Fruit fly (Drosophila melanogaster) whole organism, pupa: ENCODE results near the gene Eo.

ENCODE experiments used
- CG10348 ChIP-seq: fragments of 200-800 bp; sonication (Bioruptor generic); IDR thresholded peaks from 2 replicates; pipeline ENCODE4 v1.3.6; 2022; ENCODE audit warnings: missing biosample characterization, missing genetic modification characterization
- CG12605 ChIP-seq: fragments of 200-800 bp; sonication (Bioruptor generic); IDR thresholded peaks from 2 replicates; pipeline ENCODE4 v1.3.6; 2022; ENCODE audit warnings: missing biosample characterization, missing genetic modification characterization
- CG13204 ChIP-seq: fragments of 200-800 bp; sonication (Bioruptor generic); optimal IDR thresholded peaks from 2 replicates; lab custom pipeline; 2018; ENCODE audit warnings: missing biosample characterization, mild to moderate bottlenecking, missing genetic modification characterization, moderate library complexity
- CG14655 ChIP-seq: fragments of 200-800 bp; sonication (Bioruptor generic); optimal IDR thresholded peaks from 3 replicates; lab custom pipeline; 2017; ENCODE audit warnings: mild to moderate bottlenecking, missing biosample characterization, missing genetic modification reagents, missing genetic modification characterization
- CG15710 ChIP-seq: fragments of 200-800 bp; sonication (Bioruptor generic); optimal IDR thresholded peaks from 2 replicates; lab custom pipeline; 2018; ENCODE audit warnings: missing biosample characterization, mild to moderate bottlenecking, missing genetic modification characterization, moderate library complexity
- CG17806 ChIP-seq: fragments of 200-800 bp; sonication (Bioruptor generic); optimal IDR thresholded peaks from 2 replicates; lab custom pipeline; 2018; ENCODE audit warnings: missing biosample characterization, mild to moderate bottlenecking, missing genetic modification characterization, moderate library complexity
- CG32121 ChIP-seq: fragments of 200-800 bp; sonication (Bioruptor generic); IDR thresholded peaks from 2 replicates; pipeline ENCODE4 v1.3.6; 2022; ENCODE audit warnings: missing biosample characterization, missing genetic modification characterization
- CG34367 ChIP-seq: fragments of 200-800 bp; sonication (Bioruptor generic); optimal IDR thresholded peaks from 2 replicates; lab custom pipeline; 2018; ENCODE audit warnings: missing biosample characterization, mild to moderate bottlenecking, missing genetic modification characterization
- CG4496 ChIP-seq: fragments of 200-800 bp; sonication (Bioruptor generic); IDR thresholded peaks from 3 replicates; pipeline ENCODE4 v1.3.6; 2022; ENCODE audit warnings: missing biosample characterization, missing genetic modification characterization
- CG8159 ChIP-seq: fragments of 200-800 bp; sonication (Bioruptor generic); optimal IDR thresholded peaks from 3 replicates; lab custom pipeline; 2018; ENCODE audit warnings: missing biosample characterization, mild to moderate bottlenecking, missing genetic modification characterization, moderate library complexity
- CG8301 ChIP-seq: fragments of 200-800 bp; sonication (Bioruptor generic); optimal IDR thresholded peaks from 2 replicates; lab custom pipeline; 2018; ENCODE audit warnings: missing biosample characterization, mild to moderate bottlenecking, missing genetic modification characterization
- CG9948 ChIP-seq: fragments of 200-800 bp; sonication (Bioruptor generic); optimal IDR thresholded peaks from 2 replicates; lab custom pipeline; 2018; ENCODE audit warnings: missing biosample characterization, mild to moderate bottlenecking, missing genetic modification characterization, moderate library complexity
- D1 ChIP-seq: fragments of 200-800 bp; sonication (Bioruptor generic); optimal IDR thresholded peaks from 2 replicates; lab custom pipeline; 2018; ENCODE audit warnings: missing biosample characterization, mild to moderate bottlenecking, missing genetic modification characterization, moderate library complexity
- EcR ChIP-seq: fragments of 200-800 bp; sonication (Bioruptor generic); optimal IDR thresholded peaks from 3 replicates; lab custom pipeline; 2019; ENCODE audit warnings: missing biosample characterization, missing genetic modification characterization, mild to moderate bottlenecking, moderate library complexity, missing genetic modification reagents
- Ets98B ChIP-seq: fragments of 200-800 bp; sonication (Bioruptor generic); IDR thresholded peaks from 2 replicates; pipeline ENCODE4 v1.3.6; 2022; ENCODE audit warnings: missing biosample characterization, missing genetic modification characterization
- Pif1A ChIP-seq: fragments of 200-800 bp; sonication (Bioruptor generic); optimal IDR thresholded peaks from 3 replicates; lab custom pipeline; 2016; ENCODE audit warnings: missing biosample characterization, missing genetic modification characterization
- Pif1B ChIP-seq: fragments of 200-800 bp; sonication (Bioruptor generic); optimal IDR thresholded peaks from 3 replicates; lab custom pipeline; 2016; ENCODE audit warnings: missing biosample characterization, missing genetic modification characterization
- Snoo ChIP-seq: fragments of 200-800 bp; sonication (Bioruptor generic); optimal IDR thresholded peaks from 3 replicates; lab custom pipeline; 2017; ENCODE audit warnings: missing biosample characterization, mild to moderate bottlenecking, missing genetic modification characterization, inconsistent platforms
- fd96Ca ChIP-seq: fragments of 200-800 bp; sonication (Bioruptor generic); IDR thresholded peaks from 3 replicates; pipeline ENCODE4 v1.3.6; 2022; ENCODE audit warnings: missing biosample characterization, missing genetic modification characterization
- gl ChIP-seq: fragments of 200-800 bp; sonication (Bioruptor generic); optimal IDR thresholded peaks from 2 replicates; lab custom pipeline; 2018; ENCODE audit warnings: missing biosample characterization, mild to moderate bottlenecking, missing genetic modification characterization
- rn ChIP-seq: fragments of 200-800 bp; sonication (Bioruptor generic); IDR thresholded peaks from 2 replicates; pipeline ENCODE4 v1.3.6; 2022; ENCODE audit warnings: missing biosample characterization, missing genetic modification characterization

Eo gene

DNA sequence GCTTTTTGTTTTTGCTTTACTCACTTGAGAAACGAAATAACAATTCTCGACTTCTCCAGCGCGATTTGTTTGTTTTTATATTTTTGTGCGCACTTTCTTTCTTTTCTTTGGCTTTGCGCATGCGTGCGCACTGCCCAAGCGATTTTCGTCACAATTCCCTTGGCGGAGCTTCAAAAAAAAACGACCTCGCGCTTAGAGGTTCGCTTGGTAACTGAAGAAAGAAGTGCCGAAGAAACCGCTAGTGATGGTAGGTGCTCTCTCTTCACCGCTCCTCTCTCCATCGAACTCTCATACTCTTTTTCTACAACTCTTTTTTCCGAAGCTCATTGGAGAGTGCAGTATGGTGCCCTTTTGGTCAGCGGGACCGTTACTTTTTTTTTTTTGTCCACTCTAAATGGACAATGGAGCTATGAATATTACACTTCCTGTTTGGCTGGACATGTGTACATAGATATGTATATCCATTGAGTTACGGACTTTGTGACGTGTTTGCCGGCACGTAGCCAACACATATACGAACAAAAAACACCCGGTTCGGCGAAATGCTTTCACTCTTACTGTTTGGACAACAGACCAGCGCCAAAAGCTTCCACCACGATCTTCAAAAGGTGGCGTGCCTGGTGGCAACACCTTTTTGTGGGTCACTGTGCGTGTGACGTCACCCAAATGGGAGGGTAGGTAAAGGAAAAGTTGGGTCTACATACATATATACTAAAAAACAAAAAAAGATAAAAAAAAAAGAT, 4.8 kb upstream of the Eo start, which contains the start of gene CG9503:
Gene CG9503, minus strand, starts transcription at position 217 of the 743 bp plus-strand sequence.
- TF ChIP-seq gl = no peak
- TF ChIP-seq Pif1B (GFP tag; lab: Kevin White, UChicago) = no peak
- TF ChIP-seq CG13204 (GFP tag; lab: Kevin White, UChicago) = no peak
- no peak for TF ChIP-seq CG8301 (tag; lab: Kevin White, UChicago)
- no peak for TF ChIP-seq D1
- no peak for TF ChIP-seq CG12605 (GFP tag; lab: Robert Waterston, UW)

DNA sequence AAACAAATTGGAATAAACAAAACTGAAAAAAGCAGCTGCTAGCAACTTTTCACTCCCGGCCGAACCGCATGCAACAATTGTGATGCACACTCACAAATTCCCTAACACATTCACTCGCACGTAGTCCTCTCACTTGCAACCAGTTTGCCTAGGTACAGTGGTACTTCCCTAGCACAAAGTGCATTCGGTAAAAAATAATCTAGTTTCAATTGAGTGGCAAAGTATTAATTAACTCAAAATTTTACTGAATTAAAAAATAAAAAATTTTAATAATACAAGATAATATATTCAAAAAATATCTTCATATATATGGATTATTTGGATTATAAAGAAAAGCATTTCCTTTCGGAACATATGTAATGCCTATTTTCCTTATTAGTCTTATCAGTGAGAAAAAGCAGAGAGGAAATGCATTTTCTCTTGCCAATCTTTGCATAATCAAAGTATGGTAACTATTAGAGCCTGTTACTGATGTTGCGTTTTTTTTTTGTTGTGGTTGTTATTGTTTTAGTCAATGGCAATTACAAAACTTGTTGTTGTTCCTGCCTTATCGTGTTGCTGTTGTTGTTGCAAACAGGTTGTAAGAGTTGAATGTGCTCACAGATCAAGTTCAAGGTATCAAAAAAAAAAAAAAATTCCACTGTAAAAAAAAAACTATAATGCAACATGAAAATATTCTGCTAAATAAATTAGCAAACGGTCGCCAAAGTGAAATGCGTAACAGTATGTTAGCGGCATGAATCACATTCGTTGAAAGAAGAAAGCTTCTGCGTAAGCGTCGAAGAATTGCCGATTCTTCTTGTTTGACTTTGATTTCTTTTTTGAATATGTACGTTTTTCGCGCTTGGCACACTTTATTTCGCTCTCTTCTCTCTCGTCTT, 4.0 kb upstream of the Eo start:
- TF ChIP-seq CG34367 (tag; lab: Kevin White, UChicago) (no peak), CG8301 (tag; lab: Kevin White, UChicago) (peak; percentile 50), fd96Ca (GFP tag; lab: Robert Waterston, UW) (peak; percentile 44; the same call in 1 of the 3 replicates), CG4496 (GFP tag; lab: Robert Waterston, UW) (peak; percentile 30; the same call in 1 of the 3 replicates), gl (no peak), CG9948 (tag; lab: Kevin White, UChicago) (peak; percentile 62), CG8159 (peak; percentile 45), CG10348 (GFP tag; lab: Robert Waterston, UW) (no peak), rn (GFP tag; lab: Robert Waterston, UW) (no peak), Ets98B (GFP tag; lab: Robert Waterston, UW) (peak; percentile 52), D1 (peak; percentile 33), CG17806 (tag; lab: Kevin White, UChicago) (peak; percentile 42), Pif1A (GFP tag; lab: Kevin White, UChicago) (peak; percentile 29), CG12605 (GFP tag; lab: Robert Waterston, UW) (peak; percentile 16; the same call in 1 of the 2 replicates), Snoo (tag; lab: Kevin White, UChicago) (no peak), EcR (GFP tag; lab: Kevin White, UChicago) (peak; percentile 87), CG13204 (GFP tag; lab: Kevin White, UChicago) (no peak), Pif1B (GFP tag; lab: Kevin White, UChicago) (peak; percentile 36), CG14655 (GFP tag; lab: Kevin White, UChicago) (peak; percentile 74), CG15710 (tag; lab: Kevin White, UChicago) (peak; percentile 26), CG32121 (GFP tag; lab: Robert Waterston, UW) (peak; percentile 51)

DNA sequence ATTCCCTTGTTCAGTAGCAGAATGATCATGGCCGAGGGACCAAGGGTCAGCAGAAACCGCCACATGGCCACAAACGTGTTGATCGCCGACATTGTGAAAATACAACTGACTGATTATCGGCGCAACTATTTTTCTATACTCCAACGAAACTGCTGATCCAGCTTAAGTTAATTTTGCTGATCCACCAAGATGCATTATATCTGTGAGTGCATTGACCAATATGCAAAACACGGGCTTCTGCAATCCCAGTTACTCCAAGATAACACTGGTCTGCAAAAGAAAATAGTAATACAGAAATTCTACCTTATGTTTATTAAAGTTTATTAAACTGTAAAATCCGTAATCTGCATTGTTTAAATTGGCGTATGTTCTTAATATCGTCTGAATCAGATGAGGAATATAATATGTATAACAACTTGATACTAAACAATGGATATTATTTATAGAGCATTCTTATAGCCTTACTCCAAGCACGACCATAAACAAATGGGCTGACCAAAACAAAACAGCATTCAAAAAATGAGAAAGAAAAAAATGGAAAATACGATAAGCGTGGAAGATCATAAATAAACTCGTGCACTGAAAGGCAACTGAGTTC, 4.8 kb downstream of the Eo start, which contains the start of gene CG12398:
Gene CG12398, minus strand, starts transcription at position 107 of the 598 bp plus-strand sequence.
- TF ChIP-seq CG8301 (tag; lab: Kevin White, UChicago) (no peak), CG32121 (GFP tag; lab: Robert Waterston, UW) (no peak), CG13204 (GFP tag; lab: Kevin White, UChicago) (no peak), CG9948 (tag; lab: Kevin White, UChicago) (no peak), CG34367 (tag; lab: Kevin White, UChicago) (no peak), gl (no peak), CG4496 (GFP tag; lab: Robert Waterston, UW) (no peak), Snoo (tag; lab: Kevin White, UChicago) (no peak), Pif1B (GFP tag; lab: Kevin White, UChicago) (no peak), D1 (no peak), CG12605 (GFP tag; lab: Robert Waterston, UW) (no peak), CG10348 (GFP tag; lab: Robert Waterston, UW) (no peak), EcR (GFP tag; lab: Kevin White, UChicago) (no peak), fd96Ca (GFP tag; lab: Robert Waterston, UW) (no peak), CG8159 (no peak), CG14655 (GFP tag; lab: Kevin White, UChicago) (no peak), CG15710 (tag; lab: Kevin White, UChicago) (no peak), Ets98B (GFP tag; lab: Robert Waterston, UW) (no peak), rn (GFP tag; lab: Robert Waterston, UW) (no peak), CG17806 (tag; lab: Kevin White, UChicago) (no peak)

DNA sequence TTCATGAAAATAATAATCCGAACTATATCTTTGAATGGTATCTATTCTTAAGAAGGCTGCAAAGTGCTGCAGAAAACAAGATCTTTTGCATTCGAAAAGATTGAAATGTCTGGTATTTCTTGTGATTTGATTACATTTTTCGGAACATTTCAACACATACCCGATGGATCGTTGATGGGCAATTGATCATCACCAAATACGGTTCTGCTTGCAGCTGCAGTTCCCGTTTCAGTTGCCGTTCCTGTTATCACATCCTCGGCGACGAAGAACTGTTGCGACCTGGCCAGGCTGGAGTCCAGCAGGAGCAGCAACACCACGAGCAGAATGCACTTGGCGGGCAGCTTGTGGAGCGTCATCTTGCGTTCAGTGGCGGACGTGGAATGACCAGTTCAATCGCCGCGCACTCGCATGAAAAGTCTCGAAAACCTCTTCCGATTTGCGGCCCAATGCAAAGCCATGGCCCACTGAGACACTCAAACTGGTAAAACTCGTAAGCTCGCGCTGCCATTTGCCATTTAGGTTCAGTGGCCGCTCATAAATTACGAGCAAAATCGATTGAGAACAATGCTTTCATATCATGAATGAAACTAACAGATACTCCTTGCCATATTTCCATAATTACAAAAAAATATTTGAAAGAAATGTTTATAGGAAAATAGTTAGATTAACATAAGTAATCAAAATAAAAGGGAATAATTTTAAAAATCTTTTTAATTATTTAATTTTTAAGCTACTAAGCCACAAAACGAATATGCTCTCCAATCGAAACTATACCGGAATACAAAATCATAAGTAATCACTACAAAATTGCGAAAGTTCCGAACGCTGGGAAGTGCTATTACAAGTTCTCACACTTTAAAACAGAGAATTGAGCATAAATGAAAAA, 7.9 kb downstream of the Eo start, which contains the start of gene CG14406:
Gene CG14406, minus strand, starts transcription at position 382 of the 886 bp plus-strand sequence.
- TF ChIP-seq CG13204 (GFP tag; lab: Kevin White, UChicago) (no peak), CG8301 (tag; lab: Kevin White, UChicago) (peak; percentile 40), D1 (no peak), CG32121 (GFP tag; lab: Robert Waterston, UW) (0 out of 2 replicates have a peak, but pooled peaks have one; percentile 10), Snoo (tag; lab: Kevin White, UChicago) (no peak), EcR (GFP tag; lab: Kevin White, UChicago) (peak; percentile 78), CG34367 (tag; lab: Kevin White, UChicago) (no peak), CG14655 (GFP tag; lab: Kevin White, UChicago) (peak; percentile 50), Pif1A (GFP tag; lab: Kevin White, UChicago) (no peak), CG10348 (GFP tag; lab: Robert Waterston, UW) (no peak), CG8159 (peak; percentile 11), gl (no peak), CG12605 (GFP tag; lab: Robert Waterston, UW) (no peak), CG15710 (tag; lab: Kevin White, UChicago) (no peak)
